Worm (Caenorhabditis elegans): ENCODE measurements around the gene srab-6.

- TF ChIP-seq lsy-2 (tag; optimal IDR thresholded peaks at IDR 0.05) = no peak
- TF ChIP-seq aha-1 (tag; optimal IDR thresholded peaks at IDR 0.05) = no peak
- TF ChIP-seq nhr-237 (tag; optimal IDR thresholded peaks at IDR 0.05) = no peak
- TF ChIP-seq fkh-10 (GFP tag; optimal IDR thresholded peaks at IDR 0.05) = no peak
Measured at ce11 chrV:3128803-3129202, 23.0 kb downstream of the srab-6 start, which contains the start of gene tat-6.

Measured in whole organism, L1 larva.